Worm (Caenorhabditis elegans): Measurements from ENCODE around the gene ugt-59.

The ugt-59 gene

ce11 chrIV:10403193-10404058, 43.0 kb downstream of the ugt-59 start, which contains the start of gene gpa-7 (continued):
- TF ChIP-seq ztf-7 (tag; optimal IDR thresholded peaks at IDR 0.05) (no peak), lin-15B (tag; optimal IDR thresholded peaks at IDR 0.05) (no peak), lin-1 (GFP tag; IDR thresholded peaks at IDR 0.05) (no peak), ceh-44 (GFP tag; IDR thresholded peaks at IDR 0.05) (no peak), ceh-62 (tag; optimal IDR thresholded peaks at IDR 0.05) (no peak), mdt-29 (GFP tag; IDR thresholded peaks at IDR 0.05) (no peak), nhr-6 (tag; optimal IDR thresholded peaks at IDR 0.05) (no peak), cey-2 (tag; optimal IDR thresholded peaks at IDR 0.05; ENCODE audit: borderline replicate concordance, insufficient read depth) (no peak), lsy-2 (tag; optimal IDR thresholded peaks at IDR 0.05) (peak; percentile 40 to 47), spr-1 (tag; optimal IDR thresholded peaks at IDR 0.05) (no peak), php-3 (GFP tag; IDR thresholded peaks at IDR 0.05) (no peak), ZK337.2 (GFP tag; IDR thresholded peaks at IDR 0.05) (no peak), snpc-4 (tag; optimal IDR thresholded peaks at IDR 0.05) (no peak), F44E2.7 (GFP tag; IDR thresholded peaks at IDR 0.05) (no peak), unc-130 (GFP tag; optimal IDR thresholded peaks at IDR 0.05) (no peak), zip-2 (tag; optimal IDR thresholded peaks at IDR 0.05) (no peak), vab-7 (GFP tag; IDR thresholded peaks at IDR 0.05) (no peak), fkh-10 (GFP tag; optimal IDR thresholded peaks at IDR 0.05) (peak; percentile 81), attf-4 (tag; optimal IDR thresholded peaks at IDR 0.05) (no peak), nhr-41 (GFP tag; IDR thresholded peaks at IDR 0.05) (no peak), F37D6.2 (tag; optimal IDR thresholded peaks at IDR 0.05) (peak; percentile 64), sdz-12 (GFP tag; optimal IDR thresholded peaks at IDR 0.05) (no peak), pqm-1 (tag; optimal IDR thresholded peaks at IDR 0.05) (no peak), ceh-20 (GFP tag; IDR thresholded peaks at IDR 0.05) (no peak), ceh-82 (tag; optimal IDR thresholded peaks at IDR 0.05) (no peak), dmd-8 (GFP tag; IDR thresholded peaks at IDR 0.05) (no peak), unc-39 (tag; optimal IDR thresholded peaks at IDR 0.05) (no peak)

- TF ChIP-seq R02D3.7 (tag; optimal IDR thresholded peaks at IDR 0.05), result no peak
- TF ChIP-seq F37D6.2 (tag; optimal IDR thresholded peaks at IDR 0.05), result no peak
Observed at ce11 chrIV:10409377-10409776, 48.9 kb downstream of the ugt-59 start, which contains the start of gene rfk-1. TSS of gene rfk-1 (minus strand) at chrIV:10409477.
